Fruit fly (Drosophila melanogaster) whole organism, embryonic: ENCODE measurements around the gene Idua.

Experiments
- BEAF-32 ChIP-seq: fragments of 200-800 bp; sonication (Bioruptor generic); optimal IDR thresholded peaks from 3 replicates; lab custom pipeline; 2017; ENCODE audit warnings: missing biosample characterization, missing genetic modification characterization, mild to moderate bottlenecking, moderate library complexity, missing genetic modification reagents
- Bgb ChIP-seq: fragments of 200-800 bp; sonication (Bioruptor generic); IDR thresholded peaks from 2 replicates; pipeline ENCODE4 v1.3.6; 2022; ENCODE audit warnings: missing biosample characterization, missing genetic modification characterization; ENCODE audit not compliant: partially characterized antibody
- CG11504 ChIP-seq: fragments of 200-800 bp; sonication (Bioruptor generic); optimal IDR thresholded peaks from 3 replicates; lab custom pipeline; 2019; ENCODE audit warnings: missing biosample characterization, mild to moderate bottlenecking, missing genetic modification characterization, moderate library complexity
- CG13624 ChIP-seq: fragments of 200-800 bp; sonication (Bioruptor generic); optimal IDR thresholded peaks from 2 replicates; lab custom pipeline; 2016; ENCODE audit warnings: missing biosample characterization, missing genetic modification characterization
- CG13894 ChIP-seq: fragments of 200-800 bp; sonication (Bioruptor generic); optimal IDR thresholded peaks from 3 replicates; lab custom pipeline; 2018; ENCODE audit warnings: missing biosample characterization, mild to moderate bottlenecking, missing genetic modification characterization, moderate library complexity
- CG15514 ChIP-seq: fragments of 200-800 bp; sonication (Bioruptor generic); optimal IDR thresholded peaks from 3 replicates; lab custom pipeline; 2017; ENCODE audit warnings: missing biosample characterization, missing genetic modification characterization, mild to moderate bottlenecking, moderate library complexity, missing genetic modification reagents
- CG15696 ChIP-seq: fragments of 200-800 bp; sonication (Bioruptor generic); optimal IDR thresholded peaks from 2 replicates; lab custom pipeline; 2019; ENCODE audit warnings: missing biosample characterization, mild to moderate bottlenecking, missing genetic modification characterization, moderate library complexity
- CG1602 ChIP-seq: fragments of 200-800 bp; sonication (Bioruptor generic); optimal IDR thresholded peaks from 3 replicates; lab custom pipeline; 2016; ENCODE audit warnings: missing biosample characterization, missing genetic modification characterization
- CG16813 ChIP-seq: fragments of 200-800 bp; sonication (Bioruptor generic); IDR thresholded peaks from 3 replicates; pipeline ENCODE4 v1.3.6; 2022; ENCODE audit warnings: missing biosample characterization, missing genetic modification characterization; ENCODE audit not compliant: partially characterized antibody
- CG17361 ChIP-seq: fragments of 200-800 bp; sonication (Bioruptor generic); IDR thresholded peaks from 3 replicates; pipeline ENCODE4 v1.3.6; 2022; ENCODE audit warnings: missing biosample characterization, missing genetic modification characterization
- CG17802 ChIP-seq: fragments of 200-800 bp; sonication (Bioruptor generic); optimal IDR thresholded peaks from 2 replicates; lab custom pipeline; 2018; ENCODE audit warnings: missing biosample characterization, mild to moderate bottlenecking, missing genetic modification characterization, moderate library complexity
- CG17829 ChIP-seq: fragments of 200-800 bp; optimal IDR thresholded peaks from 2 replicates; lab custom pipeline; 2019; ENCODE audit warnings: missing biosample characterization, mild to moderate bottlenecking, missing genetic modification characterization, moderate library complexity
- CG3163 ChIP-seq: fragments of 200-800 bp; sonication (Bioruptor generic); optimal IDR thresholded peaks from 3 replicates; lab custom pipeline; 2016; ENCODE audit warnings: missing biosample characterization, missing genetic modification characterization
- CG33557 ChIP-seq: fragments of 200-800 bp; sonication (Bioruptor generic); optimal IDR thresholded peaks from 2 replicates; lab custom pipeline; 2019; ENCODE audit warnings: missing biosample characterization, mild to moderate bottlenecking, missing genetic modification characterization, moderate library complexity
- CG4282 ChIP-seq: fragments of 200-800 bp; sonication (Bioruptor generic); optimal IDR thresholded peaks from 2 replicates; lab custom pipeline; 2016; ENCODE audit warnings: missing biosample characterization, missing genetic modification characterization
- CG4617 ChIP-seq: fragments of 200-800 bp; sonication (Bioruptor generic); optimal IDR thresholded peaks from 3 replicates; lab custom pipeline; 2016; ENCODE audit warnings: missing biosample characterization, missing genetic modification characterization, borderline replicate concordance
- CG6791 ChIP-seq: fragments of 200-800 bp; sonication (Bioruptor generic); IDR thresholded peaks from 3 replicates; pipeline ENCODE4 v1.3.6; 2022; ENCODE audit warnings: missing biosample characterization, missing genetic modification characterization; ENCODE audit not compliant: partially characterized antibody
- CG6813 ChIP-seq: fragments of 200-800 bp; sonication (Bioruptor generic); optimal IDR thresholded peaks from 2 replicates; lab custom pipeline; 2017; ENCODE audit warnings: missing biosample characterization, missing genetic modification characterization, mild to moderate bottlenecking, moderate library complexity, missing genetic modification reagents
- CG6854 ChIP-seq: fragments of 200-800 bp; sonication (Bioruptor generic); optimal IDR thresholded peaks from 3 replicates; lab custom pipeline; 2017; ENCODE audit warnings: missing biosample characterization, mild to moderate bottlenecking, missing genetic modification characterization
- CG7271 ChIP-seq: fragments of 200-800 bp; sonication (Bioruptor generic); optimal IDR thresholded peaks from 2 replicates; lab custom pipeline; 2018; ENCODE audit warnings: missing biosample characterization, mild to moderate bottlenecking, missing genetic modification characterization, moderate library complexity
- CG8359 ChIP-seq: fragments of 200-800 bp; sonication (Bioruptor generic); optimal IDR thresholded peaks from 2 replicates; lab custom pipeline; 2017; ENCODE audit warnings: missing biosample characterization, mild to moderate bottlenecking, missing genetic modification characterization, borderline replicate concordance
- CG9215 ChIP-seq: fragments of 200-800 bp; sonication (Bioruptor generic); IDR thresholded peaks from 2 replicates; pipeline ENCODE4 v1.3.6; 2022; ENCODE audit warnings: missing biosample characterization, missing genetic modification characterization
- CG9609 ChIP-seq: fragments of 200-800 bp; sonication (Bioruptor generic); optimal IDR thresholded peaks from 3 replicates; lab custom pipeline; 2016; ENCODE audit warnings: missing biosample characterization, missing genetic modification characterization
- CkIIα-i1 ChIP-seq: fragments of 200-800 bp; sonication (Bioruptor generic); IDR thresholded peaks from 2 replicates; pipeline ENCODE4 v1.3.6; 2022; ENCODE audit warnings: missing biosample characterization, missing genetic modification characterization
- D19A ChIP-seq: fragments of 200-800 bp; optimal IDR thresholded peaks from 3 replicates; lab custom pipeline; 2019; ENCODE audit warnings: missing biosample characterization, mild to moderate bottlenecking, missing genetic modification characterization, moderate library complexity
- Dfd ChIP-seq, 2 experiments: fragments of >200 bp; optimal IDR thresholded peaks; 2 replicates each; lab custom pipeline; 2017; ENCODE audit warnings: missing biosample characterization in 2 of 2, missing genetic modification characterization in 2 of 2
- Doc3 ChIP-seq: fragments of 200-800 bp; sonication (Bioruptor generic); IDR thresholded peaks from 3 replicates; pipeline ENCODE4 v1.3.6; 2022; ENCODE audit warnings: missing biosample characterization, missing genetic modification characterization; ENCODE audit not compliant: partially characterized antibody
- Hr39 ChIP-seq: fragments of >200 bp; optimal IDR thresholded peaks from 2 replicates; lab custom pipeline; 2017
- MBD-R2 ChIP-seq: fragments of 200-800 bp; sonication (Bioruptor generic); IDR thresholded peaks from 2 replicates; pipeline ENCODE4 v1.3.6; 2022; ENCODE audit warnings: missing biosample characterization, missing genetic modification characterization
- Med ChIP-seq: fragments of 200-800 bp; sonication (Bioruptor generic); peaks from one replicate; lab custom pipeline; 2016; ENCODE audit warnings: missing biosample characterization, missing genetic modification characterization, mild to moderate bottlenecking, inconsistent platforms, moderate library complexity
- Myb ChIP-seq: fragments of 200-800 bp; sonication (Bioruptor generic); optimal IDR thresholded peaks from 2 replicates; lab custom pipeline; 2016; ENCODE audit warnings: missing biosample characterization, missing genetic modification characterization
- Opbp ChIP-seq: fragments of 200-800 bp; sonication (Bioruptor generic); IDR thresholded peaks from 3 replicates; pipeline ENCODE4 v1.3.6; 2022; ENCODE audit warnings: missing biosample characterization, missing genetic modification characterization; ENCODE audit not compliant: partially characterized antibody
- Stat92E ChIP-seq, 3 experiments: fragments of >200 bp in 2 of 3; fragments of 200-800 bp in 1 of 3; sonication (Bioruptor generic) in 1 of 3; optimal IDR thresholded peaks; 2 replicates each; lab custom pipeline; 2017 to 2019; ENCODE audit warnings: missing biosample characterization in 3 of 3, missing genetic modification characterization in 3 of 3, mild to moderate bottlenecking in 1 of 3, moderate library complexity in 1 of 3
- ac ChIP-seq: fragments of 200-800 bp; sonication (Bioruptor generic); optimal IDR thresholded peaks from 3 replicates; lab custom pipeline; 2017; ENCODE audit warnings: missing biosample characterization, mild to moderate bottlenecking, missing genetic modification characterization
- amos ChIP-seq: fragments of 200-800 bp; sonication (Bioruptor generic); IDR thresholded peaks from 2 replicates; pipeline ENCODE4 v1.3.6; 2022; ENCODE audit warnings: missing biosample characterization, missing genetic modification characterization; ENCODE audit not compliant: partially characterized antibody
- ci ChIP-seq: fragments of 200-800 bp; sonication (Bioruptor generic); IDR thresholded peaks from 3 replicates; pipeline ENCODE4 v1.3.6; 2022; ENCODE audit warnings: missing biosample characterization, missing genetic modification characterization
- dpn ChIP-seq, 2 experiments: fragments of 200-800 bp; sonication (Bioruptor generic); optimal IDR thresholded peaks; 3 replicates each; lab custom pipeline; 2016; ENCODE audit warnings: missing biosample characterization in 2 of 2, missing genetic modification characterization in 2 of 2
- en ChIP-seq: fragments of 200-800 bp; sonication (Bioruptor generic); optimal IDR thresholded peaks from 2 replicates; lab custom pipeline; 2016; ENCODE audit warnings: missing biosample characterization, missing genetic modification characterization
- fd96Cb ChIP-seq: fragments of 200-800 bp; sonication (Bioruptor generic); optimal IDR thresholded peaks from 2 replicates; lab custom pipeline; 2018; ENCODE audit warnings: missing biosample characterization, mild to moderate bottlenecking, missing genetic modification characterization, moderate library complexity
- her ChIP-seq: fragments of 200-800 bp; sonication (Bioruptor generic); optimal IDR thresholded peaks from 2 replicates; lab custom pipeline; 2016; ENCODE audit warnings: missing biosample characterization, missing genetic modification characterization
- lbe ChIP-seq: fragments of 200-800 bp; sonication (Bioruptor generic); optimal IDR thresholded peaks from 2 replicates; lab custom pipeline; 2016; ENCODE audit warnings: missing biosample characterization, mild to moderate bottlenecking, missing genetic modification characterization
- p53 ChIP-seq: fragments of 200-800 bp; sonication (Bioruptor generic); optimal IDR thresholded peaks from 2 replicates; lab custom pipeline; 2016; ENCODE audit warnings: missing biosample characterization, missing genetic modification characterization
- peb ChIP-seq: fragments of 200-800 bp; sonication (Bioruptor generic); IDR thresholded peaks from 2 replicates; pipeline ENCODE4 v1.3.6; 2022; ENCODE audit warnings: missing biosample characterization, missing genetic modification characterization
- phol ChIP-seq: fragments of 200-800 bp; sonication (Bioruptor generic); optimal IDR thresholded peaks from 3 replicates; lab custom pipeline; 2018; ENCODE audit warnings: missing biosample characterization, mild to moderate bottlenecking, missing genetic modification characterization, moderate library complexity
- pros ChIP-seq: fragments of 200-800 bp; sonication (Bioruptor generic); optimal IDR thresholded peaks from 3 replicates; lab custom pipeline; 2019; ENCODE audit warnings: missing biosample characterization, mild to moderate bottlenecking, missing genetic modification characterization, moderate library complexity
- row ChIP-seq: fragments of 200-800 bp; sonication (Bioruptor generic); IDR thresholded peaks from 3 replicates; pipeline ENCODE4 v1.3.6; 2022; ENCODE audit warnings: missing biosample characterization, missing genetic modification characterization
- sens-2 ChIP-seq: fragments of 200-800 bp; sonication (Bioruptor generic); IDR thresholded peaks from 2 replicates; pipeline ENCODE4 v1.3.6; 2022; ENCODE audit warnings: missing biosample characterization, missing genetic modification characterization
- trh ChIP-seq: fragments of 200-800 bp; sonication (Bioruptor generic); optimal IDR thresholded peaks from 2 replicates; lab custom pipeline; 2016; ENCODE audit warnings: missing biosample characterization, missing genetic modification characterization
- usp ChIP-seq: fragments of >200 bp; optimal IDR thresholded peaks from 2 replicates; lab custom pipeline; 2017; ENCODE audit warnings: missing biosample characterization, missing genetic modification characterization

The Idua gene

dm6 chr2L:11100516-11101061 is 12.3 kb downstream of the Idua start, which contains the start of gene Ge-1 (continued):
- TF ChIP-seq pros (GFP tag; lab: Kevin White, UChicago) (no peak), CG6854 (GFP tag; lab: Kevin White, UChicago) (no peak), CkIIα-i1 (no peak), CG9609 (GFP tag; lab: Kevin White, UChicago) (no peak), Dfd (GFP tag; optimal IDR thresholded peaks at IDR 0.05; lab: Kevin White, UChicago) (no peak), sens-2 (GFP tag; lab: Robert Waterston, UW) (no peak), MBD-R2 (peak; percentile 82), CG11504 (tag; lab: Kevin White, UChicago) (no peak), Myb (GFP tag; lab: Kevin White, UChicago) (peak; percentile 98), CG33557 (GFP tag; lab: Kevin White, UChicago) (no peak), CG16813 (GFP tag; lab: Robert Waterston, UW) (peak; percentile 56; the same call in 2 of the 3 replicates), CG7271 (tag; lab: Kevin White, UChicago) (no peak), CG17802 (tag; lab: Kevin White, UChicago) (no peak), ac (GFP tag; lab: Kevin White, UChicago) (no peak), CG13894 (no peak), phol (tag; lab: Kevin White, UChicago) (peak; percentile 5), CG1602 (GFP tag; lab: Kevin White, UChicago) (no peak), dpn (GFP tag; optimal IDR thresholded peaks at IDR 0.05; lab: Kevin White, UChicago) (no peak), Bgb (peak; percentile 57), Med (GFP tag; lab: Kevin White, UChicago) (peak; percentile 76), CG17829 (tag; lab: Kevin White, UChicago) (peak; percentile 25), row (GFP tag; lab: Robert Waterston, UW) (peak; percentile 26; the same call in 1 of the 3 replicates), fd96Cb (no peak), CG3163 (GFP tag; lab: Kevin White, UChicago) (no peak), en (GFP tag; lab: Kevin White, UChicago) (no peak), Hr39 (no peak), CG8359 (GFP tag; lab: Kevin White, UChicago) (no peak), p53 (GFP tag; lab: Kevin White, UChicago) (no peak), CG9215 (no peak), CG4282 (GFP tag; lab: Kevin White, UChicago) (no peak), CG13624 (GFP tag; lab: Kevin White, UChicago) (peak; percentile 31), CG6813 (no peak), usp (GFP tag; lab: Kevin White, UChicago) (no peak), CG17361 (GFP tag; lab: Robert Waterston, UW) (no peak), CG4617 (GFP tag; lab: Kevin White, UChicago) (peak; percentile 30), D19A (tag; lab: Kevin White, UChicago) (no peak), BEAF-32 (peak; percentile 63), CG15696 (no peak), CG15514 (GFP tag; lab: Kevin White, UChicago) (peak; percentile 83), amos (GFP tag; lab: Robert Waterston, UW) (peak; percentile 58), Opbp (peak; percentile 53; the same call in 2 of the 3 replicates), Stat92E (GFP tag; optimal IDR thresholded peaks at IDR 0.05; lab: Kevin White, UChicago) (no peak), CG6791 (GFP tag; lab: Robert Waterston, UW) (peak; percentile 48; the same call in 1 of the 3 replicates), trh (GFP tag; lab: Kevin White, UChicago) (no peak), peb (no peak), ci (GFP tag; lab: Robert Waterston, UW) (no peak), her (GFP tag; lab: Kevin White, UChicago) (no peak), Doc3 (GFP tag; lab: Robert Waterston, UW) (0 out of 3 replicates have a peak, but pooled peaks have one; percentile 27), lbe (GFP tag; lab: Kevin White, UChicago) (no peak)
